Worm (Caenorhabditis elegans) whole organism, L1 larva: ENCODE measurements around the gene ostb-1.

Experiments used
- C04F5.9 ChIP-seq: sonication (generic microtip); optimal IDR thresholded peaks from 2 replicates; lab custom pipeline; 2016; ENCODE audit warnings: missing genetic modification characterization, missing compliant biosample characterization
- C16A3.4 ChIP-seq: fragments of 150-350 bp; optimal IDR thresholded peaks from 2 replicates; lab custom pipeline; 2014; ENCODE audit warnings: missing biosample characterization, missing genetic modification characterization
- Y116A8C.19 ChIP-seq: sonication (generic microtip); optimal IDR thresholded peaks from 2 replicates; lab custom pipeline; 2016; ENCODE audit warnings: missing compliant biosample characterization, missing genetic modification characterization, borderline replicate concordance
- ceh-8 ChIP-seq: fragments of 200-800 bp; sonication (Bioruptor generic); optimal IDR thresholded peaks from 2 replicates; lab custom pipeline; 2018; ENCODE audit warnings: mild to moderate bottlenecking, missing genetic modification characterization, moderate library complexity, missing compliant biosample characterization
- ceh-82 ChIP-seq, 3 experiments: fragments of 150-350 bp in 1 of 3; sonication (generic microtip) in 2 of 3; optimal IDR thresholded peaks; 2 replicates each; lab custom pipeline; 2014 to 2017; ENCODE audit warnings: missing biosample characterization in 3 of 3, missing genetic modification characterization in 3 of 3
- ceh-88 ChIP-seq: fragments of 200-800 bp; sonication (Bioruptor generic); IDR thresholded peaks from 2 replicates; pipeline ENCODE4 v1.3.6; 2022; ENCODE audit warnings: missing genetic modification characterization, missing compliant biosample characterization
- ceh-90 ChIP-seq: sonication (generic microtip); optimal IDR thresholded peaks from 2 replicates; lab custom pipeline; 2016; ENCODE audit warnings: missing genetic modification characterization, missing compliant biosample characterization
- efl-1 ChIP-seq, 4 experiments: fragments of 150-350 bp; optimal IDR thresholded peaks in 3 of 4; peaks in 1 of 4; 1 replicate in 1 of 4; 2 replicates in 3 of 4; lab custom pipeline; 2014; ENCODE audit warnings: missing biosample characterization in 2 of 4, missing genetic modification characterization in 2 of 4, missing genetic modification reagents in 2 of 4
- efl-3 ChIP-seq: fragments of 200-800 bp; sonication (Bioruptor generic); optimal IDR thresholded peaks from 2 replicates; lab custom pipeline; 2018; ENCODE audit warnings: mild to moderate bottlenecking, missing genetic modification characterization, missing compliant biosample characterization
- egl-13 ChIP-seq: sonication (generic microtip); optimal IDR thresholded peaks from 2 replicates; lab custom pipeline; 2016; ENCODE audit warnings: missing genotype, missing genetic modification reagents, missing genetic modification characterization, missing compliant biosample characterization
- elt-3 ChIP-seq, 6 experiments: fragments of 150-350 bp in 1 of 6; sonication (generic microtip); optimal IDR thresholded peaks; 2 replicates each; lab custom pipeline; 2017 to 2018; ENCODE audit warnings: missing biosample characterization in 6 of 6, missing genetic modification characterization in 6 of 6, inconsistent platforms in 1 of 6
- ets-5 ChIP-seq: fragments of 200-800 bp; sonication (Bioruptor generic); IDR thresholded peaks from 2 replicates; pipeline ENCODE4 v1.3.6; 2022; ENCODE audit warnings: missing genetic modification characterization, missing compliant biosample characterization
- hlh-17 ChIP-seq: fragments of 200-800 bp; sonication (Bioruptor generic); optimal IDR thresholded peaks from 2 replicates; lab custom pipeline; 2018; ENCODE audit warnings: missing genetic modification characterization, mild to moderate bottlenecking, missing compliant biosample characterization, moderate library complexity, borderline replicate concordance
- irx-1 ChIP-seq: sonication (generic microtip); optimal IDR thresholded peaks from 2 replicates; lab custom pipeline; 2016; ENCODE audit warnings: missing genetic modification characterization, missing compliant biosample characterization
- lin-14 ChIP-seq: fragments of 200-800 bp; sonication (Bioruptor generic); optimal IDR thresholded peaks from 2 replicates; lab custom pipeline; 2018; ENCODE audit warnings: mild to moderate bottlenecking, missing genetic modification characterization, moderate library complexity, missing compliant biosample characterization
- lir-3 ChIP-seq: sonication (generic microtip); optimal IDR thresholded peaks from 2 replicates; lab custom pipeline; 2016; ENCODE audit warnings: mild to moderate bottlenecking, missing genetic modification characterization, moderate library complexity, missing compliant biosample characterization; ENCODE audit not compliant: poor library complexity
- lsy-2 ChIP-seq, 2 experiments: fragments of 150-350 bp; optimal IDR thresholded peaks; 2 replicates each; lab custom pipeline; 2014; ENCODE audit warnings: missing biosample characterization in 2 of 2, missing genetic modification characterization in 2 of 2
- mdl-1 ChIP-seq, 2 experiments: fragments of 150-350 bp; optimal IDR thresholded peaks; 2 replicates each; lab custom pipeline; 2014 to 2017; ENCODE audit warnings: missing biosample characterization in 2 of 2, missing genetic modification characterization in 2 of 2, inconsistent platforms in 1 of 2
- nhr-12 ChIP-seq: sonication (generic microtip); optimal IDR thresholded peaks from 2 replicates; lab custom pipeline; 2017; ENCODE audit warnings: missing biosample characterization, missing genetic modification characterization
- nhr-19 ChIP-seq: fragments of 200-800 bp; sonication (Bioruptor generic); conservative IDR thresholded peaks from 2 replicates; pipeline ENCODE4 v1.3.6; 2022; ENCODE audit warnings: missing genetic modification characterization, missing compliant biosample characterization
- nhr-20 ChIP-seq: sonication (generic microtip); optimal IDR thresholded peaks from 2 replicates; lab custom pipeline; 2016; ENCODE audit warnings: mild to moderate bottlenecking, missing genetic modification characterization, missing compliant biosample characterization
- nhr-71 ChIP-seq: sonication (generic microtip); optimal IDR thresholded peaks from 2 replicates; lab custom pipeline; 2016; ENCODE audit warnings: mild to moderate bottlenecking, missing genetic modification characterization, moderate library complexity, missing compliant biosample characterization
- nhr-76 ChIP-seq: sonication (generic microtip); optimal IDR thresholded peaks from 2 replicates; lab custom pipeline; 2017; ENCODE audit warnings: missing biosample characterization, missing genetic modification characterization
- nhr-77 ChIP-seq: fragments of 150-350 bp; optimal IDR thresholded peaks from 2 replicates; lab custom pipeline; 2014; ENCODE audit warnings: missing biosample characterization, missing genetic modification characterization
- nhr-84 ChIP-seq: sonication (generic microtip); optimal IDR thresholded peaks from 2 replicates; lab custom pipeline; 2017; ENCODE audit warnings: missing biosample characterization, missing genetic modification characterization
- nhr-90 ChIP-seq: sonication (generic microtip); optimal IDR thresholded peaks from 2 replicates; lab custom pipeline; 2016; ENCODE audit warnings: mild to moderate bottlenecking, missing genetic modification characterization, missing compliant biosample characterization; ENCODE audit not compliant: poor library complexity
- pqm-1 ChIP-seq: sonication (generic microtip); optimal IDR thresholded peaks from 3 replicates; lab custom pipeline; 2017; ENCODE audit warnings: missing biosample characterization, missing genetic modification characterization
- rnt-1 ChIP-seq: sonication (generic microtip); optimal IDR thresholded peaks from 2 replicates; lab custom pipeline; 2016; ENCODE audit warnings: mild to moderate bottlenecking, missing genetic modification characterization, moderate library complexity, missing compliant biosample characterization
- snpc-4 ChIP-seq: fragments of 150-350 bp; optimal IDR thresholded peaks from 2 replicates; lab custom pipeline; 2014; ENCODE audit warnings: missing biosample characterization, missing genetic modification characterization
- snu-23 ChIP-seq: sonication (generic microtip); optimal IDR thresholded peaks from 2 replicates; lab custom pipeline; 2016; ENCODE audit warnings: missing genetic modification characterization, missing compliant biosample characterization
- sox-4 ChIP-seq: sonication (generic microtip); optimal IDR thresholded peaks from 2 replicates; lab custom pipeline; 2016; ENCODE audit warnings: missing genetic modification characterization, missing compliant biosample characterization
- sptf-1 ChIP-seq: fragments of 150-350 bp; optimal IDR thresholded peaks from 2 replicates; lab custom pipeline; 2014; ENCODE audit warnings: missing biosample characterization, missing genetic modification characterization
- swsn-7 ChIP-seq: sonication (generic microtip); optimal IDR thresholded peaks from 2 replicates; lab custom pipeline; 2016; ENCODE audit warnings: missing genetic modification characterization, missing compliant biosample characterization
- unc-86 ChIP-seq: sonication (generic microtip); optimal IDR thresholded peaks from 2 replicates; lab custom pipeline; 2016; ENCODE audit warnings: missing genetic modification characterization, missing compliant biosample characterization
- unc-98 ChIP-seq: fragments of 200-800 bp; sonication (Bioruptor generic); IDR thresholded peaks from 2 replicates; pipeline ENCODE4 v1.3.6; 2022; ENCODE audit warnings: missing genetic modification characterization, missing compliant biosample characterization
- zip-4 ChIP-seq: fragments of 200-800 bp; sonication (Bioruptor generic); optimal IDR thresholded peaks from 2 replicates; lab custom pipeline; 2018; ENCODE audit warnings: mild to moderate bottlenecking, missing genetic modification characterization, moderate library complexity, missing compliant biosample characterization
- ztf-4 ChIP-seq: fragments of 150-350 bp; optimal IDR thresholded peaks from 2 replicates; lab custom pipeline; 2014; ENCODE audit warnings: missing biosample characterization, missing genetic modification characterization

ostb-1 gene

ce11 chrII:7900190-7900672 lies 35.9 kb downstream of the ostb-1 start, which contains the start of gene rev-1 (continued):
- no peak for TF ChIP-seq lir-3 (tag; lab: Kevin White, UChicago)
- TF ChIP-seq, all 84 proteins: peak for 3

DNA sequence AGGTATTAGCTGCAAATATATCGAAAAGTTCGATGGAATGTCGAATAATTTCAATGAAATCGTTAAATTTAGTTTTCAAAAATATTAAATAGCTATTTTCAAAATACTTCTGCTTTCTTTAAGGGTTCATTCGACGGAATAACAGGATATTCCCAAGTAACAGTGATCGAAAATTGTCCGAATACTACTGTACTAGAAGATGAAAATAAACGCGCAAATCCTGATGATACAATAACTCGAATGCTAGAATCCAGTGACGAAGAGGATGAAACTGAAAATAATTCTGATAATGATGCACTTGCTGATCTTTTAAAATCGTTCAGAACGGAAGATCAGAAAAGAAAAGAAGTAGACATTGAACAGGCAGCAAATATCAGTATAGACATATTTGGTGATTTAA lies 36.5 kb downstream of the ostb-1 start:
- no peak for TF ChIP-seq elt-3 (tag; optimal IDR thresholded peaks at IDR 0.05; lab: Kevin White, UChicago)
- TF ChIP-seq, all 84 proteins: peak for 0

ce11 chrII:7901990-7902389 lies 37.7 kb downstream of the ostb-1 start:
- TF ChIP-seq sptf-1 (tag; lab: Kevin White, UChicago) (no peak), efl-1 (optimal IDR thresholded peaks at IDR 0.05; lab: Kevin White, UChicago) (no peak), efl-1 (GFP tag; optimal IDR thresholded peaks at IDR 0.05 in 1 of 2; lab: Kevin White, UChicago) (peak in 1 of 2 experiments; percentile 90), lsy-2 (tag; optimal IDR thresholded peaks at IDR 0.05; lab: Kevin White, UChicago) (no peak), C04F5.9 (no peak), ceh-88 (GFP tag; lab: Robert Waterston, UW) (no peak), lin-14 (no peak)

ce11 chrII:7907539-7907997 lies 43.3 kb downstream of the ostb-1 start, which contains the start of gene best-23:
Gene best-23 (minus strand): TSS chrII:7907589.
- TF ChIP-seq Y116A8C.19 (tag; lab: Kevin White, UChicago) (no peak), ceh-82 (tag; optimal IDR thresholded peaks at IDR 0.05; lab: Kevin White, UChicago) (no peak), nhr-77 (tag; lab: Kevin White, UChicago) (no peak), nhr-71 (tag; lab: Kevin White, UChicago) (peak; percentile 76), pqm-1 (no peak), nhr-20 (tag; lab: Kevin White, UChicago) (peak; percentile 44), nhr-90 (tag; lab: Kevin White, UChicago) (no peak), rnt-1 (tag; lab: Kevin White, UChicago) (peak; percentile 63), snu-23 (GFP tag; lab: Kevin White, UChicago) (peak; percentile 28), ceh-90 (tag; lab: Kevin White, UChicago) (no peak), nhr-12 (no peak), nhr-19 (GFP tag; lab: Robert Waterston, UW) (peak; percentile 61), lsy-2 (tag; optimal IDR thresholded peaks at IDR 0.05; lab: Kevin White, UChicago) (peak; percentile 2 to 26), ztf-4 (tag; lab: Kevin White, UChicago) (peak; percentile 36), unc-86 (tag; lab: Kevin White, UChicago) (no peak), lin-14 (peak; percentile 66), swsn-7 (tag; lab: Kevin White, UChicago) (no peak)

DNA sequence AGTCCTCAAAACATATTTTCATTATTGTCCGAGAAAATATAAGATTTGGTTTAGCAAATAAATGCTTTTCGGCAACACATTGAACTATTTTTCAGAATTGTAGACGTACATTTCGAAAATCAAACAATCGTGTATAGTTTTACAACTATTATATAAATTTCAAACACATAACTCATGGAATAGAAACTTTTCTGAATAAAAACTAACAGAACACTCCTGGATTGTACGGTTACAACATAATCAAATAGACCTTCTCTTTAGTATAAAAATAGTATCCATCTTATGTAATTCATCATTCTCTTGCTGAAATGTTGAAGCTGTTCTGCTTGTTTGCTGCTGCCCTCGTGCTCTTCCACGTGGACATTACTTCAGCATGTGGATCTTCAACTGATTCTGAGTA lies 46.7 kb downstream of the ostb-1 start, which contains the start of gene ZK675.4:
Gene ZK675.4, plus strand, starts transcription at position 301 of the 400 bp plus-strand sequence.
- TF ChIP-seq nhr-71 (tag; lab: Kevin White, UChicago) (no peak), mdl-1 (tag; optimal IDR thresholded peaks at IDR 0.05; lab: Kevin White, UChicago) (no peak), nhr-84 (tag; lab: Kevin White, UChicago) (no peak), unc-98 (no peak), C16A3.4 (tag; lab: Kevin White, UChicago) (no peak), nhr-20 (tag; lab: Kevin White, UChicago) (no peak), snpc-4 (tag; lab: Kevin White, UChicago) (no peak), nhr-12 (no peak), Y116A8C.19 (tag; lab: Kevin White, UChicago) (no peak), ceh-8 (GFP tag; lab: Kevin White, UChicago) (no peak), zip-4 (GFP tag; lab: Kevin White, UChicago) (no peak), egl-13 (no peak), irx-1 (tag; lab: Kevin White, UChicago) (no peak), efl-3 (GFP tag; lab: Kevin White, UChicago) (no peak), hlh-17 (GFP tag; lab: Kevin White, UChicago) (no peak), nhr-76 (no peak), ets-5 (no peak), sox-4 (tag; lab: Kevin White, UChicago) (no peak), ceh-90 (tag; lab: Kevin White, UChicago) (no peak)
